Fruit fly (Drosophila melanogaster): ENCODE results near the gene eyg.

The eyg gene

DNA sequence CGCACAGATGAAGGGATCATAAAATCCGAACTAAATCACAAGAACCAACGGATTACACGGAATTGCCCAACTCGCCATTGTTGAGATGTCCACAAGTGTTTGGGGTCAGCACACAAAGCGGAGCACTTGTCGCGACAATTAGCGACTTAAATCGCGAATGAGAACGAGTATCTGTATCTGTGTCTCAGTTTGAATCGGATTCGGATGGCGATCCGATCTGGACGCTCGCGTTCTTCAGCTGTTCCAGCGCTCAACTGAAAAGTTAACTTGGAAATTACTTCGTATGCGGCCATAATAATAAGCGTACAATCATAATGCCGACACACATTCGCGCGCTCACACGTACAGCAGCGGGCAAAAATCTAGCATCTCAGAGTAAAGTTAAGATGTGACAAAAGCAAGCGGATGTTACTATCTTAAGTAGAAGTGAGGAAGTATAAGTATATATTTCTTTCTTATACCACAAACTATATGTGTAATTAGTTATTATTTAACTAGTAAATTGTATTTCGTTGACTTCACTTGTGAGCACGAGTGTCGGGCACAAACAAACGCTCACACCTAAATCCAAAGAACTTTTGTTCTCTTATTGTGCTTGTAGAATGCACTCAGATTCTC is 22.7 kb upstream of the eyg start, which contains the start of gene CG10660 (continued):
- TF ChIP-seq BtbVII (GFP tag; optimal IDR thresholded peaks at IDR 0.05), result peak; percentile 64
- TF ChIP-seq gem (tag; optimal IDR thresholded peaks at IDR 0.05), result peak; percentile 94
- TF ChIP-seq ewg (GFP tag; optimal IDR thresholded peaks at IDR 0.05), result peak; percentile 79
- TF ChIP-seq chinmo (GFP tag; IDR thresholded peaks at IDR 0.05; ENCODE audit: partially characterized antibody), result no peak
- peak; percentile 55 for TF ChIP-seq zfh2 (GFP tag; optimal IDR thresholded peaks at IDR 0.05)
- peak; percentile 40; the same call in 1 of the 2 replicates for TF ChIP-seq CG4404 (GFP tag; IDR thresholded peaks at IDR 0.05)
- TF ChIP-seq CG14667 (GFP tag; IDR thresholded peaks at IDR 0.05), result 0 out of 2 replicates have a peak, but pooled peaks have one; percentile 29
- peak; percentile 76 for TF ChIP-seq CG13775 (GFP tag; optimal IDR thresholded peaks at IDR 0.05)
- peak; percentile 55 for TF ChIP-seq CG3065 (GFP tag; optimal IDR thresholded peaks at IDR 0.05)
- TF ChIP-seq CG7963 (GFP tag; IDR thresholded peaks at IDR 0.05; ENCODE audit: partially characterized antibody), result no peak
- TF ChIP-seq CG10321 (GFP tag; IDR thresholded peaks at IDR 0.05), result peak; percentile 69; the same call in 1 of the 2 replicates
- TF ChIP-seq CG43689 (GFP tag; IDR thresholded peaks at IDR 0.05), result 0 out of 2 replicates have a peak, but pooled peaks have one; percentile 18
- TF ChIP-seq Nf-YA (GFP tag; IDR thresholded peaks at IDR 0.05), result peak; percentile 82
- TF ChIP-seq CG17361 (GFP tag; IDR thresholded peaks at IDR 0.05), result peak; percentile 87
- peak; percentile 88 for TF ChIP-seq CG30403 (GFP tag; optimal IDR thresholded peaks at IDR 0.05)
- peak; percentile 74 for TF ChIP-seq CG9817 (tag; optimal IDR thresholded peaks at IDR 0.05)
- peak; percentile 89 for TF ChIP-seq CG6254 (GFP tag; optimal IDR thresholded peaks at IDR 0.05)
- peak; percentile 22 for TF ChIP-seq CG34376 (GFP tag; optimal IDR thresholded peaks at IDR 0.05)
- peak; percentile 77 for TF ChIP-seq CG2202 (tag; optimal IDR thresholded peaks at IDR 0.05)
- peak; percentile 75 for TF ChIP-seq peb (GFP tag; IDR thresholded peaks at IDR 0.05)
- TF ChIP-seq nmo (GFP tag; optimal IDR thresholded peaks at IDR 0.05), result peak; percentile 91
- peak; percentile 36 for TF ChIP-seq CG10543 (GFP tag; optimal IDR thresholded peaks at IDR 0.05)
- TF ChIP-seq Opbp (GFP tag; IDR thresholded peaks at IDR 0.05; ENCODE audit: partially characterized antibody), result no peak
- TF ChIP-seq lola (GFP tag; optimal IDR thresholded peaks at IDR 0.05), result peak in 1 of 3 experiments; percentile 86
- peak; percentile 89 for TF ChIP-seq gcm (GFP tag; optimal IDR thresholded peaks at IDR 0.05)
- TF ChIP-seq CG16779 (GFP tag; IDR thresholded peaks at IDR 0.05), result 0 out of 2 replicates have a peak, but pooled peaks have one; percentile 55
- TF ChIP-seq da (GFP tag; optimal IDR thresholded peaks at IDR 0.05), result peak; percentile 25
- TF ChIP-seq croc (GFP tag; conservative IDR thresholded peaks at IDR 0.05), result peak; percentile 63
- no peak for TF ChIP-seq Bgb (GFP tag; IDR thresholded peaks at IDR 0.05; ENCODE audit: partially characterized antibody)
- TF ChIP-seq Mad (GFP tag; optimal IDR thresholded peaks at IDR 0.05), result peak; percentile 85
- TF ChIP-seq Atf-2 (GFP tag; optimal IDR thresholded peaks at IDR 0.05), result peak; percentile 53
- no peak for TF ChIP-seq hb (GFP tag; IDR thresholded peaks at IDR 0.05; ENCODE audit: partially characterized antibody)
- no peak for TF ChIP-seq Tbp (GFP tag; optimal IDR thresholded peaks at IDR 0.05)
- TF ChIP-seq CG6272 (GFP tag; IDR thresholded peaks at IDR 0.05), result no peak
- peak; percentile 89 for TF ChIP-seq run (tag; optimal IDR thresholded peaks at IDR 0.05)
- TF ChIP-seq usp (GFP tag; optimal IDR thresholded peaks at IDR 0.05), result no peak
- TF ChIP-seq CG4424 (GFP tag; optimal IDR thresholded peaks at IDR 0.05), result peak; percentile 80
- TF ChIP-seq zfh1 (GFP tag; IDR thresholded peaks at IDR 0.05), result peak; percentile 91
- TF ChIP-seq twi (tag; optimal IDR thresholded peaks at IDR 0.05), result peak; percentile 68
- peak; percentile 70 for TF ChIP-seq tio (GFP tag; optimal IDR thresholded peaks at IDR 0.05)
- peak; percentile 75 for TF ChIP-seq wdn (GFP tag; IDR thresholded peaks at IDR 0.05)
- TF ChIP-seq CG14965 (GFP tag; optimal IDR thresholded peaks at IDR 0.05; ENCODE audit: borderline replicate concordance), result no peak
- no peak for TF ChIP-seq en (GFP tag; optimal IDR thresholded peaks at IDR 0.05)
- TF ChIP-seq Deaf1 (tag; optimal IDR thresholded peaks at IDR 0.05), result peak; percentile 80
- TF ChIP-seq CG4360 (GFP tag; IDR thresholded peaks at IDR 0.05), result 0 out of 2 replicates have a peak, but pooled peaks have one; percentile 42
- no peak for TF ChIP-seq vnd (GFP tag; IDR thresholded peaks at IDR 0.05; ENCODE audit: partially characterized antibody)
- peak; percentile 88 for TF ChIP-seq CG17385 (GFP tag; optimal IDR thresholded peaks at IDR 0.05)
- no peak for TF ChIP-seq CG9876 (GFP tag; optimal IDR thresholded peaks at IDR 0.05)
- TF ChIP-seq HLHmδ (GFP tag; optimal IDR thresholded peaks at IDR 0.05), result no peak
